Worm (Caenorhabditis elegans) whole organism, L3 larva: ENCODE measurements around the gene F46F5.14.

Source experiments
- ZK546.5 ChIP-seq: sonication (generic microtip); optimal IDR thresholded peaks from 2 replicates; lab custom pipeline; 2017; ENCODE audit warnings: missing biosample characterization, missing genetic modification characterization
- aly-2 ChIP-seq: fragments of 150-350 bp; optimal IDR thresholded peaks from 2 replicates; lab custom pipeline; 2014; ENCODE audit warnings: missing biosample characterization, missing genetic modification characterization
- ama-1 ChIP-seq: fragments of 150-350 bp; optimal IDR thresholded peaks from 2 replicates; lab custom pipeline; 2018
- ceh-16 ChIP-seq: sonication (generic microtip); optimal IDR thresholded peaks from 2 replicates; lab custom pipeline; 2017; ENCODE audit warnings: missing biosample characterization, missing genetic modification characterization
- ceh-28 ChIP-seq: fragments of 150-350 bp; optimal IDR thresholded peaks from 2 replicates; lab custom pipeline; 2014; ENCODE audit warnings: missing biosample characterization, missing genetic modification reagents, missing genetic modification characterization
- ceh-82 ChIP-seq: fragments of 150-350 bp; optimal IDR thresholded peaks from 2 replicates; lab custom pipeline; 2014; ENCODE audit warnings: missing biosample characterization, missing genetic modification characterization
- egl-27 ChIP-seq: sonication (generic microtip); optimal IDR thresholded peaks from 4 replicates; lab custom pipeline; 2017; ENCODE audit warnings: missing biosample characterization, missing genetic modification reagents, missing genetic modification characterization
- egl-5 ChIP-seq: fragments of 150-350 bp; optimal IDR thresholded peaks from 2 replicates; lab custom pipeline; 2017; ENCODE audit warnings: missing biosample characterization, missing genetic modification reagents, missing genetic modification characterization, inconsistent platforms
- elt-2 ChIP-seq: sonication (generic microtip); optimal IDR thresholded peaks from 2 replicates; lab custom pipeline; 2016; ENCODE audit warnings: missing genetic modification reagents, mild to moderate bottlenecking, missing genetic modification characterization, missing compliant biosample characterization
- eor-1 ChIP-seq, 2 experiments: fragments of 150-350 bp; optimal IDR thresholded peaks; 2 replicates each; lab custom pipeline; 2014 to 2018; ENCODE audit warnings: missing biosample characterization in 2 of 2, missing genetic modification characterization in 2 of 2
- fkh-10 ChIP-seq: sonication (generic microtip); optimal IDR thresholded peaks from 2 replicates; lab custom pipeline; 2017; ENCODE audit warnings: missing biosample characterization, missing genetic modification reagents, missing genetic modification characterization
- hmg-11 ChIP-seq: sonication (generic microtip); optimal IDR thresholded peaks from 2 replicates; lab custom pipeline; 2016; ENCODE audit warnings: missing genetic modification characterization, missing compliant biosample characterization
- jun-1 ChIP-seq: fragments of 150-350 bp; optimal IDR thresholded peaks from 2 replicates; lab custom pipeline; 2014; ENCODE audit warnings: missing biosample characterization, missing genetic modification reagents, missing genetic modification characterization
- lin-15B ChIP-seq: fragments of 150-350 bp; optimal IDR thresholded peaks from 2 replicates; lab custom pipeline; 2014; ENCODE audit warnings: missing biosample characterization, missing genetic modification characterization
- lin-39 ChIP-seq: fragments of 150-350 bp; optimal IDR thresholded peaks from 2 replicates; lab custom pipeline; 2018; ENCODE audit warnings: missing biosample characterization, missing genetic modification reagents, missing genetic modification characterization
- lsy-12 ChIP-seq: sonication (generic microtip); optimal IDR thresholded peaks from 2 replicates; lab custom pipeline; 2016; ENCODE audit warnings: mild to moderate bottlenecking, missing genetic modification characterization, missing compliant biosample characterization
- mml-1 ChIP-seq: fragments of 150-350 bp; sonication (generic microtip); optimal IDR thresholded peaks from 3 replicates; lab custom pipeline; 2014; ENCODE audit warnings: missing biosample characterization, missing genetic modification characterization
- nfya-1 ChIP-seq: sonication (generic microtip); optimal IDR thresholded peaks from 2 replicates; lab custom pipeline; 2017; ENCODE audit warnings: missing genetic modification characterization, mild to moderate bottlenecking, missing compliant biosample characterization, antibody characterized with exemption, moderate library complexity; ENCODE audit not compliant: insufficient read depth
- nhr-12 ChIP-seq: fragments of 150-350 bp; optimal IDR thresholded peaks from 2 replicates; lab custom pipeline; 2014; ENCODE audit warnings: missing biosample characterization, missing genetic modification characterization
- nhr-23 ChIP-seq: fragments of 150-350 bp; optimal IDR thresholded peaks from 2 replicates; lab custom pipeline; 2014; ENCODE audit warnings: missing biosample characterization, missing genetic modification reagents, missing genetic modification characterization
- nhr-237 ChIP-seq: fragments of 150-350 bp; optimal IDR thresholded peaks from 2 replicates; lab custom pipeline; 2014; ENCODE audit warnings: missing biosample characterization, missing genetic modification characterization
- nhr-28 ChIP-seq: fragments of 150-350 bp; optimal IDR thresholded peaks from 2 replicates; lab custom pipeline; 2014; ENCODE audit warnings: missing biosample characterization, missing genetic modification characterization
- nhr-43 ChIP-seq: sonication (generic microtip); optimal IDR thresholded peaks from 2 replicates; lab custom pipeline; 2016; ENCODE audit warnings: mild to moderate bottlenecking, missing genetic modification characterization, missing compliant biosample characterization; ENCODE audit not compliant: poor library complexity, severe bottlenecking
- nhr-76 ChIP-seq: fragments of 150-350 bp; sonication (generic microtip); optimal IDR thresholded peaks from 5 replicates; lab custom pipeline; 2014; ENCODE audit warnings: missing biosample characterization, missing genetic modification characterization
- pha-4 ChIP-seq: fragments of 150-350 bp; optimal IDR thresholded peaks from 2 replicates; lab custom pipeline; 2014; ENCODE audit warnings: missing biosample characterization, missing genetic modification reagents, missing genetic modification characterization
- pqm-1 ChIP-seq: fragments of 150-350 bp; optimal IDR thresholded peaks from 2 replicates; lab custom pipeline; 2017; ENCODE audit warnings: missing biosample characterization, missing genetic modification characterization, inconsistent platforms
- skn-1 ChIP-seq: fragments of 150-350 bp; optimal IDR thresholded peaks from 2 replicates; lab custom pipeline; 2014; ENCODE audit warnings: missing biosample characterization, missing genetic modification characterization
- snpc-4 ChIP-seq: fragments of 150-350 bp; optimal IDR thresholded peaks from 2 replicates; lab custom pipeline; 2014; ENCODE audit warnings: missing biosample characterization, missing genetic modification characterization
- unc-39 ChIP-seq: sonication (generic microtip); optimal IDR thresholded peaks from 4 replicates; lab custom pipeline; 2017; ENCODE audit warnings: missing biosample characterization, missing genetic modification characterization
- ztf-11 ChIP-seq: fragments of 150-350 bp; optimal IDR thresholded peaks from 2 replicates; lab custom pipeline; 2014; ENCODE audit warnings: missing biosample characterization, missing genetic modification characterization
- ztf-4 ChIP-seq: fragments of 150-350 bp; optimal IDR thresholded peaks from 2 replicates; lab custom pipeline; 2014; ENCODE audit warnings: missing biosample characterization, missing genetic modification characterization

The F46F5.14 gene

ce11 chrII:756161-756560 lies 43.6 kb upstream of the F46F5.14 start:
- peak; percentile 85 for TF ChIP-seq ceh-28 (tag; lab: Kevin White, UChicago)
- TF ChIP-seq mml-1 (tag; lab: Kevin White, UChicago) = no peak

- TF ChIP-seq jun-1 (tag; lab: Kevin White, UChicago) (no peak), nhr-12 (tag; lab: Kevin White, UChicago) (no peak), ceh-28 (tag; lab: Kevin White, UChicago) (no peak), pha-4 (tag; lab: Kevin White, UChicago) (no peak), ceh-16 (tag; lab: Kevin White, UChicago) (no peak), lsy-12 (tag; lab: Kevin White, UChicago) (no peak), nhr-76 (tag; lab: Kevin White, UChicago) (no peak), ztf-4 (no peak), nfya-1 (tag; lab: Kevin White, UChicago) (no peak), ztf-11 (tag; lab: Kevin White, UChicago) (no peak), aly-2 (tag; lab: Kevin White, UChicago) (no peak), mml-1 (tag; lab: Kevin White, UChicago) (no peak), ceh-82 (no peak), nhr-23 (tag; lab: Kevin White, UChicago) (no peak), lin-15B (tag; lab: Kevin White, UChicago) (no peak), pqm-1 (no peak), eor-1 (tag; optimal IDR thresholded peaks at IDR 0.05; lab: Kevin White, UChicago) (no peak)
Observed at ce11 chrII:757224-757623, 42.6 kb upstream of the F46F5.14 start.

ce11 chrII:759788-760187 lies 40.0 kb upstream of the F46F5.14 start:
- TF ChIP-seq lin-39 (tag; lab: Kevin White, UChicago) = peak; percentile 82
- peak; percentile 77 for TF ChIP-seq fkh-10 (GFP tag; lab: Kevin White, UChicago)
- peak; percentile 74 for TF ChIP-seq nfya-1 (tag; lab: Kevin White, UChicago)
- TF ChIP-seq hmg-11 (tag; lab: Kevin White, UChicago) = peak; percentile 17
- TF ChIP-seq mml-1 (tag; lab: Kevin White, UChicago) = no peak
- no peak for TF ChIP-seq ztf-4
- no peak for TF ChIP-seq nhr-28 (tag; lab: Kevin White, UChicago)
- TF ChIP-seq nhr-12 (tag; lab: Kevin White, UChicago) = no peak
- TF ChIP-seq snpc-4 (tag; lab: Kevin White, UChicago) = peak; percentile 1
- TF ChIP-seq egl-5 (tag; lab: Kevin White, UChicago) = peak; percentile 21
- TF ChIP-seq unc-39 (tag; lab: Kevin White, UChicago) = no peak
- TF ChIP-seq nhr-43 (tag; lab: Kevin White, UChicago) = no peak
- no peak for TF ChIP-seq ama-1 (lab: Kevin White, UChicago)
- peak; percentile 26 for TF ChIP-seq lin-15B (tag; lab: Kevin White, UChicago)
- TF ChIP-seq nhr-237 (tag; lab: Kevin White, UChicago) = no peak
- no peak for TF ChIP-seq pqm-1
- TF ChIP-seq, all 47 proteins: peak for 7

DNA sequence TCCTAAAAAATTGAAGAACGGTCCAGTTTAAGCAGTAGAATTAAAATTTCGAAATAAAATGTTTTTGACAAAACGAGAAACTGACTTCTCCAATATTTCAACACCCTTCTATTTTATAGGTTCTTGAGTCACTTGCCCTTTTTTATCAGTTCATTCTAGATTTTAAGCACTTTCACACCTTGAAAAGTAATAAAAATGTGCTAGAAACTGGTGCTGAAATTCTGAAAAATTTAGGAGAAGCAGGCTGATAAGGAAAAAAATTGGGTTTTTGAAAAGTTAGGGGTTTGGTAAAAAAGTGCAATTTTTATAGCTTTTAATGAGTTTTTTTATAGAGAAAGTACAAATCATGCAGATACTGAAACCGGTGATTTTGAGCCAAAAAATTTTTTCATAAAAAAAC lies 39.5 kb upstream of the F46F5.14 start:
- TF ChIP-seq elt-2 (tag; lab: Kevin White, UChicago) (peak; percentile 49), nhr-76 (tag; lab: Kevin White, UChicago) (no peak)
- TF ChIP-seq, all 47 proteins: peak for 1

DNA sequence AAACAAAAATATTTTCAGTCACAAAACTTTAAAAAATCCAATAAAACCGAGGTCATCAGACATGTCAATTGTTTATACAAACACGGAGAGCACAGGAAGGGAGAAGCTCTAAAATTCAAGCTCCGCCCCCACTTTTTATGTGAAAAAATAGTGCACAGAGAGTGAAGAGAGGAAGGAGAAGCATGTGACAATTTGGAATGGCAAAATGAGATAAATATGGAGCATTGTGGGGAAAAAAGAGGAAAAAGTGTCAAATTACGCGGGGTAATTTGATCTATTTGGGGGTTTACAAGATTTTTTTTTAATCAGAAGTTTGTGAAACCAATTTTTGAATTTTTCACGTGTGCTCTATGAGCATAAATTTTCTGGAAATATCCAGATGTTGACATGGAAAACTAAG lies 36.9 kb upstream of the F46F5.14 start:
- TF ChIP-seq pha-4 (tag; lab: Kevin White, UChicago) (peak; percentile 42), egl-27 (tag; lab: Kevin White, UChicago) (no peak), nhr-28 (tag; lab: Kevin White, UChicago) (no peak), elt-2 (tag; lab: Kevin White, UChicago) (peak; percentile 61), skn-1 (tag; lab: Kevin White, UChicago) (no peak), snpc-4 (tag; lab: Kevin White, UChicago) (no peak), hmg-11 (tag; lab: Kevin White, UChicago) (no peak)

ce11 chrII:764385-764784 lies 35.4 kb upstream of the F46F5.14 start:
- no peak for TF ChIP-seq eor-1 (tag; optimal IDR thresholded peaks at IDR 0.05; lab: Kevin White, UChicago)
- no peak for TF ChIP-seq ceh-82
- peak; percentile 62 for TF ChIP-seq elt-2 (tag; lab: Kevin White, UChicago)
- no peak for TF ChIP-seq ZK546.5
- TF ChIP-seq nhr-43 (tag; lab: Kevin White, UChicago) = no peak
- no peak for TF ChIP-seq ceh-28 (tag; lab: Kevin White, UChicago)
